In the genomic region with DNA sequence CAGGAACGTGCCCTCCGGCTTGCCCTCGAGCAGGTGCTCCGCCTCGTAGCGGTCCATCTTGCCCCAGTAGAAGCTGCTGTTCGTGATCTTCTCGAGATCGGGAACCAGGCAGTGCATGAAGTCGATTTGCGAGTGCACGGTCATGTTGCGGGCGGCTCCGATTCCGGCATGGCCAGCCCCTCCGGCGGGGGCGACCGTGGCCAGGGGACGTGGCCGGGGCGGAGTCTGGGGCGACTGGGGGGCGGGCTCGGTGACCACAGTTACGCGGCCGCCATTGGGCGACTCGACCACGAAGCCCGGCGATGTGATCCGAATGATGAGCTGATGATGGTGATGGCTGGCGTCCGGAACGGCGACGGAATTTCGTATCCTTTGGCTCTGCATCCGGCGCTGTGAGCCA, we compare ENCODE assay signal across 3 fruit fly cellular contexts.
A peak's percentile ranks its signal among the peaks of the same experiment; 100 is the strongest.
TF ChIP-seq lines count a peak whose summit lies in the region.

No protein-coding gene starts in this region.

- TF ChIP-seq CTCF in whole organism, embryonic (GFP tag; optimal IDR thresholded peaks at IDR 0.05; lab: Kevin White, UChicago), result no peak

TF ChIP-seq in Kc167, 6 proteins besides CTCF, POLR2A, EP300 and RAD21:
- TF ChIP-seq ttk (optimal IDR thresholded peaks at IDR 0.05; lab: Kevin White, UChicago), result peak; percentile 65
- TF ChIP-seq Myc (optimal IDR thresholded peaks at IDR 0.05; lab: Kevin White, UChicago), result no peak

TF ChIP-seq in whole organism, embryonic, 481 proteins besides CTCF, POLR2A, EP300 and RAD21:
- TF ChIP-seq Gug (GFP tag; IDR thresholded peaks at IDR 0.05; lab: Robert Waterston, UW) (no peak), CG17359 (tag; optimal IDR thresholded peaks at IDR 0.05; lab: Kevin White, UChicago) (no peak), fru (optimal IDR thresholded peaks at IDR 0.05; lab: Kevin White, UChicago) (no peak), CG10267 (tag; optimal IDR thresholded peaks at IDR 0.05; lab: Kevin White, UChicago) (no peak), hb (GFP tag; IDR thresholded peaks at IDR 0.05; lab: Robert Waterston, UW; ENCODE audit: partially characterized antibody) (0 out of 3 replicates have a peak, but pooled peaks have one; percentile 35), ATbp (GFP tag; optimal IDR thresholded peaks at IDR 0.05; lab: Kevin White, UChicago) (no peak), luna (GFP tag; optimal IDR thresholded peaks at IDR 0.05; lab: Kevin White, UChicago) (no peak), Hr39 (optimal IDR thresholded peaks at IDR 0.05; lab: Kevin White, UChicago) (peak; percentile 80), Ptx1 (GFP tag; IDR thresholded peaks at IDR 0.05; lab: Robert Waterston, UW) (no peak), zen2 (GFP tag; IDR thresholded peaks at IDR 0.05; lab: Robert Waterston, UW; ENCODE audit: partially characterized antibody) (0 out of 3 replicates have a peak, but pooled peaks have one; percentile 33), klu (GFP tag; IDR thresholded peaks at IDR 0.05; lab: Robert Waterston, UW) (no peak), hth (optimal IDR thresholded peaks at IDR 0.05; lab: Kevin White, UChicago) (no peak), CG13424 (tag; optimal IDR thresholded peaks at IDR 0.05; lab: Kevin White, UChicago) (no peak), CG14050 (GFP tag; IDR thresholded peaks at IDR 0.05; lab: Robert Waterston, UW) (no peak), cg (GFP tag; optimal IDR thresholded peaks at IDR 0.05; lab: Kevin White, UChicago) (no peak), dimm (GFP tag; IDR thresholded peaks at IDR 0.05; lab: Robert Waterston, UW) (0 out of 2 replicates have a peak, but pooled peaks have one; percentile 30), CG10321 (GFP tag; IDR thresholded peaks at IDR 0.05; lab: Robert Waterston, UW) (no peak), fu2 (GFP tag; optimal IDR thresholded peaks at IDR 0.05; lab: Kevin White, UChicago) (no peak), CG11560 (tag; IDR thresholded peaks at IDR 0.05; lab: Robert Waterston, UW) (no peak)

TF ChIP-seq in whole organism, wandering third instar larva, 38 proteins besides CTCF, POLR2A, EP300 and RAD21:
- TF ChIP-seq Dfd (GFP tag; optimal IDR thresholded peaks at IDR 0.05; lab: Kevin White, UChicago) (peak; percentile 99), OdsH (GFP tag; optimal IDR thresholded peaks at IDR 0.05; lab: Kevin White, UChicago) (no peak)
